Worm (Caenorhabditis elegans) whole organism, midembryonic: Measurements from ENCODE around the gene dlc-3.

Experiments
- T22C8.4 ChIP-seq: fragments of 200-800 bp; sonication (Bioruptor generic); IDR thresholded peaks from 2 replicates; pipeline ENCODE4 v1.3.6; 2022; ENCODE audit warnings: missing genetic modification characterization, missing compliant biosample characterization
- cog-1 ChIP-seq: sonication (generic microtip); optimal IDR thresholded peaks from 2 replicates; lab custom pipeline; 2016; ENCODE audit warnings: missing genetic modification characterization, missing compliant biosample characterization
- flt-1 ChIP-seq: fragments of 200-800 bp; sonication (Bioruptor generic); IDR thresholded peaks from 2 replicates; pipeline ENCODE4 v1.3.6; 2022; ENCODE audit warnings: missing genetic modification characterization, missing compliant biosample characterization
- ztf-23 ChIP-seq: fragments of 200-800 bp; sonication (Bioruptor generic); IDR thresholded peaks from 2 replicates; pipeline ENCODE4 v1.3.6; 2022; ENCODE audit warnings: missing genetic modification reagents, missing genetic modification characterization, missing compliant biosample characterization
- ztf-29 ChIP-seq: fragments of 200-800 bp; sonication (Bioruptor generic); IDR thresholded peaks from 2 replicates; pipeline ENCODE4 v1.3.6; 2022; ENCODE audit warnings: missing genetic modification reagents, missing genetic modification characterization, missing compliant biosample characterization

DNA sequence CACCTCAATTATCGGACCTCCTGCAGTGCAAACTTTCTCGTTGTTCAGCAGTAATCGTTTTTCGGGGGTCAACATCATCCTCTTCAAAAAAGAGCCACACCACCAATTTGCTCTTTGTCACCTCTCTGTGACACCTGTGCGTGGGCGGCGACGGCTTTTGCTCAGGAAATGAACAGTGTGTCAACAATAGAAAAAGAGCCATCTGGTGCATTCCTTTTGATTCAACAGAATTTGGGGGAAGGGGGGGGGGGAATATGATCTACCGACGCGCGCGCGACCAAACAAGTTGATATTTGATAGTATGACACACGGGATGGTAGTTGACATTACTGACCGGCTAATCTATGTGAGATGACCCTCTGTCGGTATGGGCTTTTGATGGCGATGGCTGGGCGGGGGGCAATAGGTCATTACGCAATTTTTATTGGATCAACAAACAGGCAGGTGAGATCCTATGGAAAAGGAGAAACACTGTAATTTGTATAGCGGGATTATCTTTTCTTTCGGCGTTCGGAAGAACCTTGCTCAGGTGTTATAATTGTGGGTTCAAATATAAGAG is 21.9 kb upstream of the dlc-3 start:
- TF ChIP-seq cog-1 (tag; lab: Kevin White, UChicago), result no peak
- peak; percentile 33; the same call in 1 of the 2 replicates for TF ChIP-seq flt-1 (GFP tag; lab: Robert Waterston, UW)
- no peak for TF ChIP-seq ztf-29 (GFP tag; lab: Robert Waterston, UW)
- TF ChIP-seq T22C8.4 (GFP tag; lab: Robert Waterston, UW), result no peak
- TF ChIP-seq ztf-23 (GFP tag; lab: Robert Waterston, UW), result no peak
